Worm (Caenorhabditis elegans): Measurements from ENCODE around the gene T24E12.6.

The T24E12.6 gene

ce11 chrII:3743684-3744200 is 17.8 kb downstream of the T24E12.6 start, which contains the start of gene nta-1:
Gene nta-1, minus strand, starts transcription at chrII:3743814.
- TF ChIP-seq hmg-4 (GFP tag; optimal IDR thresholded peaks at IDR 0.05) (no peak), ama-1 (optimal IDR thresholded peaks at IDR 0.05) (no peak), hmbx-1 (tag; optimal IDR thresholded peaks at IDR 0.05) (no peak), sea-1 (GFP tag; conservative IDR thresholded peaks at IDR 0.05) (no peak), tbx-37 (GFP tag; conservative IDR thresholded peaks at IDR 0.05) (no peak), tbx-11 (GFP tag; IDR thresholded peaks at IDR 0.05) (no peak)

DNA sequence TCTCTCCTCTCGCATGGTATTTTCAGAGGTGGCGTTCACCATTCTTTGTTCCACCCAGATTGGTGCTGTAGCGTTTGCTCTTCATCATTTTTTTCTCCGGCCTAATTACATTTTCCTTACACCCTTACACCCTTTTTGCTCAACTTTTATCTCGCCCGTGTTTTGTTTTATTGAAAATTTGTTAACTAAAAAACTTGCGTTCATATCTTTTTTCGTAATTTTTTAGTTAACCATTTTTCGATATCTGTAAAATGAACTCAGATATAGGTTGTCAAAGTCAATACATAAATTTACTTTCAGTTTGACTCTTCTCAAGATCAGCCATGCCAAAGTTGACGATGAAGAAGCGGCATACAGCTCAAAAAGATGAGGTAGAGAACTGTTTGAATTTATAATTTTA is 19.9 kb downstream of the T24E12.6 start, which contains the start of gene F12E12.1:
Gene F12E12.1, plus strand, starts transcription at position 301 of the 400 bp plus-strand sequence.
- no peak for TF ChIP-seq scrt-1 (GFP tag; IDR thresholded peaks at IDR 0.05)
- TF ChIP-seq aly-1 (tag; optimal IDR thresholded peaks at IDR 0.05), result no peak
- no peak for TF ChIP-seq ama-1 (optimal IDR thresholded peaks at IDR 0.05)
- no peak for TF ChIP-seq hmbx-1 (tag; optimal IDR thresholded peaks at IDR 0.05)
- no peak for TF ChIP-seq flt-1 (GFP tag; IDR thresholded peaks at IDR 0.05)
- no peak for TF ChIP-seq hmg-4 (GFP tag; optimal IDR thresholded peaks at IDR 0.05)
- TF ChIP-seq ceh-36 (tag; optimal IDR thresholded peaks at IDR 0.05), result no peak
- TF ChIP-seq B0310.2 (tag; optimal IDR thresholded peaks at IDR 0.05), result no peak
- no peak for TF ChIP-seq tbx-11 (GFP tag; IDR thresholded peaks at IDR 0.05)

DNA sequence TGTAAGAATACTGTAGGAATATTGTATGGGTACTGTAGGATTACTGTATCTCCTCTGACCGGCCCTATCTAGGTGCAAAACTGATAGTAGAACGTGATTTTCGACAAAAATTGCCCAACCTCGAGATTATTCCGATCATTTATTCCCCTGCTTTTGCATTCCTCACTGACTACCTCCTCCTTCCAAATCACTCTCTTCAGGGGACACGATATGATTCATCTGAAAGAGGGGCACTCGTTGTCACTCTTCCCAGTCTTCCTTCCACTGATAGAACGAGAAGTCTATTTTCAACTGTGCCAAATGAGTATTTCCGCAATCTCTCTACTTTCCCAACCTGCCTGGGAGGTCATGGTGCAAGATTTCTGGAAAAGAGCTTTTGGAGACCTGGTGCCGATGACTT is 21.9 kb downstream of the T24E12.6 start, which contains the start of gene F12E12.2:
Gene F12E12.2, plus strand, starts transcription at position 301 of the 400 bp plus-strand sequence.
- TF ChIP-seq hmg-4 (GFP tag; optimal IDR thresholded peaks at IDR 0.05) (no peak), B0310.2 (tag; optimal IDR thresholded peaks at IDR 0.05) (no peak), ama-1 (optimal IDR thresholded peaks at IDR 0.05) (no peak), flt-1 (GFP tag; IDR thresholded peaks at IDR 0.05) (no peak), pes-1 (GFP tag; IDR thresholded peaks at IDR 0.05) (no peak), F13C5.2 (tag; optimal IDR thresholded peaks at IDR 0.05) (no peak), tbx-37 (GFP tag; conservative IDR thresholded peaks at IDR 0.05) (no peak)

DNA sequence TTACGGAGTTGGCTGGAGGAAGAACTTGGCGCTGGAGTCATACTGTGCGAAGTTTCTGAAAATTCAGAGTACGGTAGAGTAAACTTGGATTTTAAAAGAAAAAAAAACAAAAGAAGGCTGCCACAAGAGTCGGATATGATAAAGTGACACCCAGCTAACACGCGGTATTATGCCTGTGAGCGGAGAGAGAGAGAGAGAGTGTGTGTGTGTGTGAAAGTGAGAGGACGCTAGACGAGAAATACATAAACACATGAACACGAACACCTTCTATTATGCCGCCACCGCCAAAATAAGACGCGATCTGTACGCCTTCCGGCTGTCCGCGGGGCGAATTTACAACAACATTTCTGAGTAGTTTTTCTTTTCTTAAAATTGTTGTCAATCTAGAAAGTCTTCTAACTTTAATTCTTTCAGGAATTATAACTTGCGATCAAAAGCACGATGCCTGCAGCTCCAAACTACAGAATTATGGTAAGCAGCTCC is 24.6 kb downstream of the T24E12.6 start, which contains the start of gene F12E12.6:
Gene F12E12.6, minus strand, starts transcription at position 51 of the 483 bp plus-strand sequence.
- TF ChIP-seq ceh-36 (tag; optimal IDR thresholded peaks at IDR 0.05) (no peak), tbx-11 (GFP tag; IDR thresholded peaks at IDR 0.05) (no peak), hnd-1 (tag; optimal IDR thresholded peaks at IDR 0.05) (no peak), flt-1 (GFP tag; IDR thresholded peaks at IDR 0.05) (no peak), hmg-4 (GFP tag; optimal IDR thresholded peaks at IDR 0.05) (no peak), tbx-37 (GFP tag; conservative IDR thresholded peaks at IDR 0.05) (no peak), scrt-1 (GFP tag; IDR thresholded peaks at IDR 0.05) (no peak), ceh-13 (GFP tag; optimal IDR thresholded peaks at IDR 0.05) (no peak)

ce11 chrII:3731723-3732122 is 29.8 kb downstream of the T24E12.6 start, which contains the start of the genes sdz-12 and bath-31:
Gene sdz-12, minus strand, starts transcription at chrII:3731823.
Gene bath-31, plus strand, starts transcription at chrII:3731973.
- TF ChIP-seq hnd-1 (tag; optimal IDR thresholded peaks at IDR 0.05) (no peak), F13C5.2 (tag; optimal IDR thresholded peaks at IDR 0.05) (no peak), hmbx-1 (tag; optimal IDR thresholded peaks at IDR 0.05) (no peak), pes-1 (GFP tag; IDR thresholded peaks at IDR 0.05) (no peak), hmg-4 (GFP tag; optimal IDR thresholded peaks at IDR 0.05) (no peak), ama-1 (optimal IDR thresholded peaks at IDR 0.05) (no peak), ceh-13 (GFP tag; optimal IDR thresholded peaks at IDR 0.05) (no peak), B0310.2 (tag; optimal IDR thresholded peaks at IDR 0.05) (no peak), tbx-11 (GFP tag; IDR thresholded peaks at IDR 0.05) (no peak), flt-1 (GFP tag; IDR thresholded peaks at IDR 0.05) (no peak)

DNA sequence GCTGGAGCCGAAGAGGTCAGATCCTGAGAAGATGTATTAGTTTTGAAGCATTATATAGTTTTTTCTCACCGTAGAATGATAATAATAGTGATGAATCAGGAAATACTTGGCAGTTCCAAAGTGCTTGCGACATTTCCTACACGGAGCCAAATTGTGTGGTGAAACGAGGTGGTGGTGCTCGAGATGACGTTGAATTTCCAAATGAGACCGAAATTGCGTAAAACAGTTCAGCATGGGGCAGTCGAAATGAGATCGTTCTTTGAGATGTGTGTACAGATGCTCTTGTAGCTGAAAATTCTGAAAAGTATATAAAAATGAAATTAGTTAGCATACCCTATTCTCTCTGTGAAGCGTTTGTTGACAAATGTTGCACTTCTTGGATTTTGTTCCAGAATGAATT is 33.5 kb downstream of the T24E12.6 start, which contains the start of gene C46E10.8:
Gene C46E10.8, minus strand, starts transcription at position 101 of the 400 bp plus-strand sequence.
- TF ChIP-seq tbx-11 (GFP tag; IDR thresholded peaks at IDR 0.05) (no peak), pes-1 (GFP tag; IDR thresholded peaks at IDR 0.05) (no peak), ceh-36 (tag; optimal IDR thresholded peaks at IDR 0.05) (no peak), scrt-1 (GFP tag; IDR thresholded peaks at IDR 0.05) (no peak), ceh-13 (GFP tag; optimal IDR thresholded peaks at IDR 0.05) (no peak), ama-1 (optimal IDR thresholded peaks at IDR 0.05) (no peak), aly-1 (tag; optimal IDR thresholded peaks at IDR 0.05) (no peak), tbx-37 (GFP tag; conservative IDR thresholded peaks at IDR 0.05) (no peak), flt-1 (GFP tag; IDR thresholded peaks at IDR 0.05) (no peak), hnd-1 (tag; optimal IDR thresholded peaks at IDR 0.05) (no peak), F13C5.2 (tag; optimal IDR thresholded peaks at IDR 0.05) (no peak)

- TF ChIP-seq hmbx-1 (tag; optimal IDR thresholded peaks at IDR 0.05) (no peak), tra-4 (tag; optimal IDR thresholded peaks at IDR 0.05) (no peak), aly-1 (tag; optimal IDR thresholded peaks at IDR 0.05) (no peak), pes-1 (GFP tag; IDR thresholded peaks at IDR 0.05) (no peak), ceh-36 (tag; optimal IDR thresholded peaks at IDR 0.05) (no peak)
Observed at ce11 chrII:3724175-3724715, 37.3 kb downstream of the T24E12.6 start, which contains the start of gene C46E10.1. Gene C46E10.1, plus strand, starts transcription at chrII:3724225.

ce11 chrII:3721016-3721415 is 40.5 kb downstream of the T24E12.6 start, which contains the start of gene C46E10.3:
Gene C46E10.3, plus strand, starts transcription at chrII:3721316.
- no peak for TF ChIP-seq tra-4 (tag; optimal IDR thresholded peaks at IDR 0.05)
- TF ChIP-seq ama-1 (optimal IDR thresholded peaks at IDR 0.05), result no peak
- TF ChIP-seq aly-1 (tag; optimal IDR thresholded peaks at IDR 0.05), result no peak
- no peak for TF ChIP-seq flt-1 (GFP tag; IDR thresholded peaks at IDR 0.05)
- no peak for TF ChIP-seq ceh-13 (GFP tag; optimal IDR thresholded peaks at IDR 0.05)
- TF ChIP-seq ceh-36 (tag; optimal IDR thresholded peaks at IDR 0.05), result no peak
- TF ChIP-seq scrt-1 (GFP tag; IDR thresholded peaks at IDR 0.05), result no peak
- TF ChIP-seq hmg-4 (GFP tag; optimal IDR thresholded peaks at IDR 0.05), result no peak
- no peak for TF ChIP-seq pes-1 (GFP tag; IDR thresholded peaks at IDR 0.05)
- no peak for TF ChIP-seq B0310.2 (tag; optimal IDR thresholded peaks at IDR 0.05)
